Worm (Caenorhabditis elegans) whole organism, L4/young adult: ENCODE results near the gene cyn-4.
"Not testable (repeated sequence)": the region's sequence is repeated elsewhere in the genome, so short reads cannot be mapped to it uniquely, and the experiment has no call there.

Source experiments
- W03F9.2 ChIP-seq: fragments of 150-350 bp; optimal IDR thresholded peaks from 2 replicates; lab custom pipeline; 2014; ENCODE audit warnings: missing biosample characterization, missing genetic modification characterization
- dao-5 ChIP-seq: sonication (generic microtip); optimal IDR thresholded peaks from 2 replicates; lab custom pipeline; 2016; ENCODE audit warnings: missing genotype, missing genetic modification characterization, moderate library complexity, missing compliant biosample characterization
- him-1 ChIP-seq: sonication (generic microtip); optimal IDR thresholded peaks from 2 replicates; lab custom pipeline; 2016; ENCODE audit warnings: missing genotype, missing genetic modification reagents, missing genetic modification characterization, missing compliant biosample characterization

- not testable (repeated sequence) for TF ChIP-seq dao-5 (tag; lab: Kevin White, UChicago); him-1; W03F9.2 (tag; lab: Kevin White, UChicago)
These were observed 32.0 kb upstream of the cyn-4 start, which contains the start of gene sra-12 for ce11 chrII:10904379-10904778.
